Fruit fly (Drosophila melanogaster) whole organism, embryonic: ENCODE data around the gene CG34117.

Source experiments
- CG10462 ChIP-seq: fragments of 200-800 bp; sonication (Bioruptor generic); optimal IDR thresholded peaks from 2 replicates; lab custom pipeline; 2016; ENCODE audit warnings: missing biosample characterization, missing genetic modification characterization
- CG12391 ChIP-seq: fragments of 200-800 bp; sonication (Bioruptor generic); optimal IDR thresholded peaks from 3 replicates; lab custom pipeline; 2018; ENCODE audit warnings: missing biosample characterization, mild to moderate bottlenecking, missing genetic modification characterization, moderate library complexity
- CG12744 ChIP-seq: fragments of 200-800 bp; sonication (Bioruptor generic); optimal IDR thresholded peaks from 2 replicates; lab custom pipeline; 2016; ENCODE audit warnings: missing biosample characterization, missing genetic modification characterization
- CG12942 ChIP-seq: fragments of 200-800 bp; sonication (Bioruptor generic); optimal IDR thresholded peaks from 3 replicates; lab custom pipeline; 2016; ENCODE audit warnings: missing biosample characterization, missing genetic modification characterization
- CG14710 ChIP-seq: fragments of 200-800 bp; sonication (Bioruptor generic); optimal IDR thresholded peaks from 3 replicates; lab custom pipeline; 2019; ENCODE audit warnings: missing biosample characterization, mild to moderate bottlenecking, missing genetic modification characterization, moderate library complexity
- CG15514 ChIP-seq: fragments of 200-800 bp; sonication (Bioruptor generic); optimal IDR thresholded peaks from 3 replicates; lab custom pipeline; 2017; ENCODE audit warnings: missing biosample characterization, missing genetic modification characterization, mild to moderate bottlenecking, moderate library complexity, missing genetic modification reagents
- CG15601 ChIP-seq: fragments of 200-800 bp; sonication (Bioruptor generic); optimal IDR thresholded peaks from 3 replicates; lab custom pipeline; 2019; ENCODE audit warnings: missing biosample characterization, mild to moderate bottlenecking, missing genetic modification characterization, moderate library complexity
- CG15696 ChIP-seq: fragments of 200-800 bp; sonication (Bioruptor generic); optimal IDR thresholded peaks from 2 replicates; lab custom pipeline; 2019; ENCODE audit warnings: missing biosample characterization, mild to moderate bottlenecking, missing genetic modification characterization, moderate library complexity
- CG18619 ChIP-seq: fragments of 200-800 bp; sonication (Bioruptor generic); optimal IDR thresholded peaks from 3 replicates; lab custom pipeline; 2017; ENCODE audit warnings: missing biosample characterization, mild to moderate bottlenecking, missing genetic modification characterization
- CG30431 ChIP-seq: fragments of 200-800 bp; sonication (Bioruptor generic); optimal IDR thresholded peaks from 2 replicates; lab custom pipeline; 2017; ENCODE audit warnings: missing biosample characterization, missing genetic modification characterization
- CG34376 ChIP-seq: fragments of 200-800 bp; sonication (Bioruptor generic); optimal IDR thresholded peaks from 2 replicates; lab custom pipeline; 2018; ENCODE audit warnings: missing biosample characterization, mild to moderate bottlenecking, missing genetic modification characterization
- CG4707 ChIP-seq: fragments of 200-800 bp; sonication (Bioruptor generic); optimal IDR thresholded peaks from 2 replicates; lab custom pipeline; 2018; ENCODE audit warnings: missing biosample characterization, mild to moderate bottlenecking, missing genetic modification characterization, moderate library complexity
- CG6175 ChIP-seq: fragments of 200-800 bp; sonication (Bioruptor generic); IDR thresholded peaks from 3 replicates; pipeline ENCODE4 v1.3.6; 2022; ENCODE audit warnings: missing biosample characterization, missing genetic modification characterization
- CG6272 ChIP-seq: fragments of 200-800 bp; sonication (Bioruptor generic); IDR thresholded peaks from 2 replicates; pipeline ENCODE4 v1.3.6; 2022; ENCODE audit warnings: missing biosample characterization, missing genetic modification characterization
- CG6813 ChIP-seq: fragments of 200-800 bp; sonication (Bioruptor generic); optimal IDR thresholded peaks from 2 replicates; lab custom pipeline; 2017; ENCODE audit warnings: missing biosample characterization, missing genetic modification characterization, mild to moderate bottlenecking, moderate library complexity, missing genetic modification reagents
- CG8290 ChIP-seq, 3 experiments: fragments of 200-800 bp; sonication (Bioruptor generic); optimal IDR thresholded peaks; 2 replicates each; lab custom pipeline; 2016 to 2019; ENCODE audit warnings: missing biosample characterization in 3 of 3, missing genetic modification characterization in 3 of 3, mild to moderate bottlenecking in 2 of 3, moderate library complexity in 1 of 3
- CG9609 ChIP-seq: fragments of 200-800 bp; sonication (Bioruptor generic); optimal IDR thresholded peaks from 3 replicates; lab custom pipeline; 2016; ENCODE audit warnings: missing biosample characterization, missing genetic modification characterization
- Camta ChIP-seq: fragments of 200-800 bp; sonication (Bioruptor generic); optimal IDR thresholded peaks from 2 replicates; lab custom pipeline; 2016; ENCODE audit warnings: missing biosample characterization, missing genetic modification characterization
- ERR ChIP-seq: fragments of 200-800 bp; sonication (Bioruptor generic); optimal IDR thresholded peaks from 2 replicates; lab custom pipeline; 2016; ENCODE audit warnings: missing biosample characterization, missing genetic modification characterization
- Jarid2 ChIP-seq: fragments of 200-800 bp; sonication (Bioruptor generic); optimal IDR thresholded peaks from 3 replicates; lab custom pipeline; 2017; ENCODE audit warnings: mild to moderate bottlenecking, missing biosample characterization, missing genetic modification reagents, missing genetic modification characterization
- MESR4 ChIP-seq: fragments of 200-800 bp; sonication (Bioruptor generic); optimal IDR thresholded peaks from 2 replicates; lab custom pipeline; 2018; ENCODE audit warnings: missing biosample characterization, mild to moderate bottlenecking, missing genetic modification characterization, moderate library complexity
- Meics ChIP-seq: fragments of 200-800 bp; sonication (Bioruptor generic); optimal IDR thresholded peaks from 2 replicates; lab custom pipeline; 2017; ENCODE audit warnings: missing biosample characterization, mild to moderate bottlenecking, missing genetic modification characterization
- Mes4 ChIP-seq: fragments of 200-800 bp; sonication (Bioruptor generic); optimal IDR thresholded peaks from 2 replicates; lab custom pipeline; 2016; ENCODE audit warnings: missing biosample characterization, missing genetic modification characterization
- Pdp1 ChIP-seq, 2 experiments: fragments of 200-800 bp; sonication (Bioruptor generic); optimal IDR thresholded peaks; 3 replicates each; lab custom pipeline; 2016; ENCODE audit warnings: missing biosample characterization in 2 of 2, missing genetic modification characterization in 2 of 2, mild to moderate bottlenecking in 1 of 2, moderate library complexity in 1 of 2
- Sin3A ChIP-seq: fragments of >200 bp; optimal IDR thresholded peaks from 2 replicates; lab custom pipeline; 2018
- Sox100B ChIP-seq: fragments of 200-800 bp; sonication (Bioruptor generic); optimal IDR thresholded peaks from 3 replicates; lab custom pipeline; 2018; ENCODE audit warnings: missing biosample characterization, mild to moderate bottlenecking, missing genetic modification characterization
- Sry-δ ChIP-seq: fragments of 200-800 bp; sonication (Bioruptor generic); optimal IDR thresholded peaks from 2 replicates; lab custom pipeline; 2016; ENCODE audit warnings: missing biosample characterization, missing genetic modification characterization
- Trl ChIP-seq, 3 experiments: fragments of >200 bp in 2 of 3; fragments of 200-800 bp in 1 of 3; sonication (Bioruptor generic) in 1 of 3; optimal IDR thresholded peaks; 2 replicates in 1 of 3; 3 replicates in 2 of 3; lab custom pipeline; 2016 to 2017; ENCODE audit warnings: missing biosample characterization in 1 of 3, missing genetic modification characterization in 1 of 3
- ems ChIP-seq: fragments of 200-800 bp; sonication (Bioruptor generic); optimal IDR thresholded peaks from 3 replicates; lab custom pipeline; 2016; ENCODE audit warnings: missing biosample characterization, missing genetic modification characterization
- ewg ChIP-seq: fragments of 200-800 bp; sonication (Bioruptor generic); optimal IDR thresholded peaks from 3 replicates; lab custom pipeline; 2017; ENCODE audit warnings: mild to moderate bottlenecking, missing biosample characterization, missing genetic modification reagents, missing genetic modification characterization
- exex ChIP-seq: fragments of 200-800 bp; sonication (Bioruptor generic); optimal IDR thresholded peaks from 4 replicates; lab custom pipeline; 2018; ENCODE audit warnings: missing biosample characterization, mild to moderate bottlenecking, missing genetic modification characterization, moderate library complexity
- ftz-f1 ChIP-seq: fragments of 200-800 bp; sonication (Bioruptor generic); optimal IDR thresholded peaks from 2 replicates; lab custom pipeline; 2016; ENCODE audit warnings: missing biosample characterization, missing genetic modification characterization
- gce ChIP-seq: fragments of 200-800 bp; sonication (Bioruptor generic); IDR thresholded peaks from 3 replicates; pipeline ENCODE4 v1.3.6; 2022; ENCODE audit warnings: missing biosample characterization, missing genetic modification characterization
- grau ChIP-seq: fragments of 200-800 bp; optimal IDR thresholded peaks from 3 replicates; lab custom pipeline; 2019; ENCODE audit warnings: missing biosample characterization, mild to moderate bottlenecking, missing genetic modification characterization, moderate library complexity
- gsb-n ChIP-seq: fragments of 200-800 bp; sonication (Bioruptor generic); optimal IDR thresholded peaks from 3 replicates; lab custom pipeline; 2018; ENCODE audit warnings: missing biosample characterization, mild to moderate bottlenecking, missing genetic modification characterization
- hbn ChIP-seq: fragments of 200-800 bp; sonication (Bioruptor generic); IDR thresholded peaks from 2 replicates; pipeline ENCODE4 v1.3.6; 2022; ENCODE audit warnings: missing biosample characterization, missing genetic modification characterization; ENCODE audit not compliant: partially characterized antibody
- jing ChIP-seq: fragments of 200-800 bp; sonication (Bioruptor generic); optimal IDR thresholded peaks from 2 replicates; lab custom pipeline; 2018; ENCODE audit warnings: missing biosample characterization, mild to moderate bottlenecking, missing genetic modification characterization
- kay ChIP-seq: fragments of 200-800 bp; sonication (Bioruptor generic); optimal IDR thresholded peaks from 2 replicates; lab custom pipeline; 2016; ENCODE audit warnings: missing biosample characterization, missing genetic modification characterization
- lbe ChIP-seq: fragments of 200-800 bp; sonication (Bioruptor generic); optimal IDR thresholded peaks from 2 replicates; lab custom pipeline; 2016; ENCODE audit warnings: missing biosample characterization, mild to moderate bottlenecking, missing genetic modification characterization
- mirr ChIP-seq: fragments of 200-800 bp; sonication (Bioruptor generic); optimal IDR thresholded peaks from 3 replicates; lab custom pipeline; 2018; ENCODE audit warnings: missing biosample characterization, mild to moderate bottlenecking, missing genetic modification characterization
- odd ChIP-seq: fragments of 200-800 bp; sonication (Bioruptor generic); optimal IDR thresholded peaks from 2 replicates; lab custom pipeline; 2017; ENCODE audit warnings: missing biosample characterization, mild to moderate bottlenecking, missing genetic modification characterization
- p53 ChIP-seq: fragments of 200-800 bp; sonication (Bioruptor generic); optimal IDR thresholded peaks from 2 replicates; lab custom pipeline; 2016; ENCODE audit warnings: missing biosample characterization, missing genetic modification characterization
- slbo ChIP-seq: fragments of 200-800 bp; sonication (Bioruptor generic); IDR thresholded peaks from 2 replicates; pipeline ENCODE4 v1.3.6; 2022; ENCODE audit warnings: missing biosample characterization, missing genetic modification characterization
- sqz ChIP-seq: fragments of 200-800 bp; sonication (Bioruptor generic); optimal IDR thresholded peaks from 3 replicates; lab custom pipeline; 2018; ENCODE audit warnings: missing biosample characterization, mild to moderate bottlenecking, missing genetic modification characterization
- tin ChIP-seq: fragments of 200-800 bp; sonication (Bioruptor generic); optimal IDR thresholded peaks from 3 replicates; lab custom pipeline; 2016; ENCODE audit warnings: missing biosample characterization, missing genetic modification characterization
- tio ChIP-seq: fragments of 200-800 bp; sonication (Bioruptor generic); optimal IDR thresholded peaks from 2 replicates; lab custom pipeline; 2017; ENCODE audit warnings: missing biosample characterization, missing genetic modification characterization, inconsistent platforms
- ttk ChIP-seq: fragments of 200-800 bp; sonication (Bioruptor generic); IDR thresholded peaks from 2 replicates; pipeline ENCODE4 v2.1.2; 2022; ENCODE audit warnings: missing biosample characterization, missing genetic modification characterization
- vnd ChIP-seq: fragments of 200-800 bp; sonication (Bioruptor generic); IDR thresholded peaks from 3 replicates; pipeline ENCODE4 v1.3.6; 2022; ENCODE audit warnings: missing biosample characterization, missing genetic modification characterization; ENCODE audit not compliant: partially characterized antibody
- vvl ChIP-seq: fragments of 200-800 bp; sonication (Bioruptor generic); IDR thresholded peaks from 2 replicates; pipeline ENCODE4 v1.3.6; 2022; ENCODE audit warnings: missing biosample characterization, missing genetic modification characterization
- zf30C ChIP-seq: fragments of 200-800 bp; sonication (Bioruptor generic); optimal IDR thresholded peaks from 3 replicates; lab custom pipeline; 2018; ENCODE audit warnings: missing biosample characterization, mild to moderate bottlenecking, missing genetic modification characterization

CG34117 gene

dm6 chr3R:9370413-9370812 is 29.4 kb downstream of the CG34117 start (continued):
- 0 out of 2 replicates have a peak, but pooled peaks have one; percentile 19 for TF ChIP-seq CG6272 (GFP tag; lab: Robert Waterston, UW)
- TF ChIP-seq Mes4, result no peak
- TF ChIP-seq CG15514 (GFP tag; lab: Kevin White, UChicago), result peak; percentile 28
- TF ChIP-seq odd (GFP tag; lab: Kevin White, UChicago), result peak; percentile 31
- TF ChIP-seq CG18619, result peak; percentile 6
- TF ChIP-seq CG12942 (GFP tag; lab: Kevin White, UChicago), result peak; percentile 34
- TF ChIP-seq mirr (GFP tag; lab: Kevin White, UChicago), result no peak
- peak; percentile 26 for TF ChIP-seq Camta (GFP tag; lab: Kevin White, UChicago)
- TF ChIP-seq ftz-f1, result no peak
- peak; percentile 27 for TF ChIP-seq Sox100B (GFP tag; lab: Kevin White, UChicago)
- no peak for TF ChIP-seq Sry-δ (GFP tag; lab: Kevin White, UChicago)
- TF ChIP-seq CG15696 (tag; lab: Kevin White, UChicago), result no peak
- TF ChIP-seq jing (GFP tag; lab: Kevin White, UChicago), result no peak
- TF ChIP-seq vvl (GFP tag; lab: Robert Waterston, UW), result peak; percentile 54; the same call in 1 of the 2 replicates
- TF ChIP-seq CG30431 (GFP tag; lab: Kevin White, UChicago), result no peak
- TF ChIP-seq gsb-n (tag; lab: Kevin White, UChicago), result no peak
- TF ChIP-seq Jarid2 (GFP tag; lab: Kevin White, UChicago), result no peak
- TF ChIP-seq p53 (GFP tag; lab: Kevin White, UChicago), result no peak
- TF ChIP-seq grau (tag; lab: Kevin White, UChicago), result peak; percentile 74
- no peak for TF ChIP-seq hbn (GFP tag; lab: Robert Waterston, UW)
- TF ChIP-seq slbo (GFP tag; lab: Robert Waterston, UW), result peak; percentile 67
- peak; percentile 3 for TF ChIP-seq tin
- TF ChIP-seq tio (GFP tag; lab: Kevin White, UChicago), result peak; percentile 13
- TF ChIP-seq sqz (GFP tag; lab: Kevin White, UChicago), result no peak
- no peak for TF ChIP-seq CG4707 (GFP tag; lab: Kevin White, UChicago)
- no peak for TF ChIP-seq ewg (GFP tag; lab: Kevin White, UChicago)
- TF ChIP-seq kay, result no peak
- peak; percentile 58 for TF ChIP-seq CG12391 (tag; lab: Kevin White, UChicago)
- no peak for TF ChIP-seq CG12744
- no peak for TF ChIP-seq CG15601 (tag; lab: Kevin White, UChicago)
- no peak for TF ChIP-seq ems (GFP tag; lab: Kevin White, UChicago)
- TF ChIP-seq zf30C, result no peak
- no peak for TF ChIP-seq vnd (GFP tag; lab: Robert Waterston, UW)
- TF ChIP-seq Meics, result peak; percentile 76
- TF ChIP-seq CG6175 (GFP tag; lab: Robert Waterston, UW), result no peak

dm6 chr3R:9365893-9366500 is 33.9 kb downstream of the CG34117 start:
- no peak for TF ChIP-seq CG14710
- TF ChIP-seq CG6813 (GFP tag; lab: Kevin White, UChicago), result peak; percentile 5
- TF ChIP-seq ttk (GFP tag; lab: Robert Waterston, UW), result no peak
- peak in 1 of 2 experiments; percentile 20 for TF ChIP-seq Pdp1 (GFP tag; optimal IDR thresholded peaks at IDR 0.05; lab: Kevin White, UChicago)
- TF ChIP-seq ERR (GFP tag; lab: Kevin White, UChicago), result no peak
- no peak for TF ChIP-seq Meics
- TF ChIP-seq gce (GFP tag; lab: Robert Waterston, UW), result no peak
- no peak for TF ChIP-seq MESR4 (GFP tag; lab: Kevin White, UChicago)
- peak; percentile 18 for TF ChIP-seq CG34376 (GFP tag; lab: Kevin White, UChicago)
- TF ChIP-seq Sin3A, result no peak
- TF ChIP-seq CG8290 (GFP tag; optimal IDR thresholded peaks at IDR 0.05; lab: Kevin White, UChicago), result no peak
- no peak for TF ChIP-seq CG8290 (tag; optimal IDR thresholded peaks at IDR 0.05; lab: Kevin White, UChicago)
- TF ChIP-seq Trl (optimal IDR thresholded peaks at IDR 0.05; lab: Kevin White, UChicago), result no peak
- no peak for TF ChIP-seq Trl (GFP tag; optimal IDR thresholded peaks at IDR 0.05; lab: Kevin White, UChicago)
- TF ChIP-seq lbe (GFP tag; lab: Kevin White, UChicago), result peak; percentile 12
- TF ChIP-seq CG10462 (GFP tag; lab: Kevin White, UChicago), result no peak
- peak; percentile 98 for TF ChIP-seq exex
- no peak for TF ChIP-seq CG9609 (GFP tag; lab: Kevin White, UChicago)
